Worm (Caenorhabditis elegans): ENCODE results near the gene Y69A2AR.32.
A peak's percentile ranks its signal among the peaks of the same experiment; 100 is the strongest.

DNA sequence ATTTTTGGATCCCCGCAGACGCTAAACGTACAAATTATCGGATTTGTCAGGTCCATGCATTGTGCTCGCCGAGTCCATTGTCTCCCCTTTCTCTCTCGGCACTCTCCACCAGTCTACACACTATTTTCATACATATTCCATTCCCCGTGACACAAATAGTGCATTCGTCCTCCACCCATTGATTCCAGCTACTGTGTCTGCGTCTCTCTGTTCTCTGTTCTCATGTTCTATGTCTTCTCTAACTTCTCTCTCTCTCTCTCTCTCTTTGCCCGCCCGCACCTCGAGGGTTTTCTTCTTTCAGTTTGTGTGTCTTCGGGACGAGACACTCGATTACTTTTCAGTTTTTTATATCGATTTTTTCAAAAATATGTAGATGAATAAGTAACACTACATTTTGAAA, 10.6 kb upstream of the Y69A2AR.32 start:
- TF ChIP-seq F10B5.3 (tag; optimal IDR thresholded peaks at IDR 0.05), result no peak
- peak; percentile 49 for TF ChIP-seq fkh-10 (GFP tag; optimal IDR thresholded peaks at IDR 0.05)
- peak; percentile 80 for TF ChIP-seq ama-1 (optimal IDR thresholded peaks at IDR 0.05)
- TF ChIP-seq ceh-82 (tag; optimal IDR thresholded peaks at IDR 0.05), result no peak
- no peak for TF ChIP-seq R02D3.7 (tag; optimal IDR thresholded peaks at IDR 0.05)
- peak; percentile 51 for TF ChIP-seq nhr-25 (tag; optimal IDR thresholded peaks at IDR 0.05; ENCODE audit: borderline replicate concordance, insufficient read depth)
- TF ChIP-seq lin-15B (tag; optimal IDR thresholded peaks at IDR 0.05), result no peak
